Worm (Caenorhabditis elegans): ENCODE measurements around the gene srv-22.
A peak's percentile ranks its signal among the peaks of the same experiment; 100 is the strongest.

srv-22 gene

DNA sequence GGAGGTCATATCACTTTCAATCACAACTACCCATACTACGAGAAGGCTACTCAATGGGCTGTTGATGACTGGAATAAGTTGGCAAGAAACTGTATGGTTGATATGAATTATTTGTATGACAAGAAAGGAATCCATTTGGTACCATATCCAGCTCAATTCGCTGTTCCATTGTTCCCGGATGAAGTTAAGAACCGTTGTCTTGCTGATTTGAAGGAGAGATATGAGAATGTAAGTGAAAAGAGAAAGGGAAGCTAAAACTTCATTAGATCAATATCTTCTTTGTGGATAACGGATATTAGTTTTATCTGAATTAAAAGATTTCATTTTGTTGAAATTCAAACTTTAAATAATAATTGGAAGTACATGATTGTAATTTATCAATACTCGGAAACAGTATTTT is 6.9 kb upstream of the srv-22 start:
- TF ChIP-seq tra-1 (GFP tag; IDR thresholded peaks at IDR 0.05) (no peak), daf-16 (GFP tag; optimal IDR thresholded peaks at IDR 0.05) (no peak), daf-16 (tag; optimal IDR thresholded peaks at IDR 0.05) (no peak), F37D6.2 (tag; optimal IDR thresholded peaks at IDR 0.05) (no peak), F49E8.2 (tag; optimal IDR thresholded peaks at IDR 0.05; ENCODE audit: borderline replicate concordance) (no peak), fkh-10 (GFP tag; optimal IDR thresholded peaks at IDR 0.05) (no peak), rbr-2 (tag; optimal IDR thresholded peaks at IDR 0.05) (no peak), dve-1 (tag; optimal IDR thresholded peaks at IDR 0.05; ENCODE audit: insufficient read depth) (no peak), nhr-111 (GFP tag; optimal IDR thresholded peaks at IDR 0.05) (no peak), tag-97 (GFP tag; IDR thresholded peaks at IDR 0.05) (no peak), dmd-6 (GFP tag; IDR thresholded peaks at IDR 0.05) (no peak), lin-29 (GFP tag; IDR thresholded peaks at IDR 0.05) (no peak), snpc-4 (tag; optimal IDR thresholded peaks at IDR 0.05) (no peak)

DNA sequence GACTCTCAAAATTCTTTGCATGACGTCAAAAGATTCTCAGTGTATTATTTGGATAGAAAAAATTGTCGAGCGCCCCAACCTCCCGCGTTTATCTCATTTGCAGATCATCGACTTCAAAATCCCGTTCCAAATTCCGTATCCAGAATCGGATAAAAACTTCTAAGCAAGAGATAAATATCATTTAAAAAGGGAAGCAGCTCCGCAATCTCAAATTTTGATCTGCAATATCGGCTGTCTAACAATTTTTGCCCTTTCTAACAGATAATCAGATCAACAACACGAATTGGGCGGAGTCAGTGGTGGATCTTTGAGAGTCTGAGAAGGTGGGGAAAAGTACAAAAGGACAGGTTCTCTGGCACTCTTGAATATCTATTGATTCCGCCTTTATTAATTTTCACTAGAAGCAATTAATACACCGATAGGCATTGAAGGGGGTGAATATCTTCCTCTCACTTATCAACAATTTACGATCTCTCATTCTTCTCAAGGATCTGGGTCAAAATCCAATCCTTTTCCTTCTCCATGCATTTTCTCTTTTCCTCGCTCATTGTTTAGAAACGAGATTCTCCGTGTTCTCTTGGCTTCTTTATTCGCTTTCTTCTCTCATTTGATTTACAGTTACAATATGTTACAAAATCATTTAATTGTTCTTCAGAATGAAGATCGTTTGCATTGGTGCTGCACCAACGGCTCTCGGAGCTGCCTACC is 5.6 kb upstream of the srv-22 start, which contains the start of gene glf-1:
TSS of gene glf-1 (plus strand) at position 656 of the 708 bp plus-strand sequence.
- TF ChIP-seq unc-62 (GFP tag; optimal IDR thresholded peaks at IDR 0.05 in 1 of 2) (peak in 1 of 2 experiments; percentile 29), unc-62 (tag; optimal IDR thresholded peaks at IDR 0.05) (no peak), nhr-102 (tag; optimal IDR thresholded peaks at IDR 0.05) (no peak)

DNA sequence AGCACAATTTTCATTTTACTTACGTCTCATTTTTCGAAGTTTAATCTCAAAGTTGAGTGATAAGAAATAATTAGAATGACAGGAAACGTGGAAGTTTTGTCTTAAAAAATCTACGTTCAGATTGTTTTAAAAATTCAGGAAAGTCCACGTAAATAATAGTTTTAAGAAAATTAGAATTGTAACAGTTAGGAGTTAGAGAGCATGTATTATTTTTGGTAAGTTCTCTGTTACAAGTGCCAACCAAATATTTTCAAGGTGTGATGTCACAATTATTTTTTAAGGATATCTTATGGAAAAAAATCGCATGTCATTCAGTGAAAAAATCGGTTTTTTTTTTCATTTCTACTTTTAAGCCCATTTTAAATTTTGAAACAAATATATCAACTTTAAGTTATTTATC is 4.7 kb upstream of the srv-22 start, which contains the start of gene H04M03.11:
TSS of gene H04M03.11 (minus strand) at position 101 of the 400 bp plus-strand sequence.
- TF ChIP-seq D1046.2 (GFP tag; IDR thresholded peaks at IDR 0.05) (no peak), nhr-41 (GFP tag; IDR thresholded peaks at IDR 0.05) (no peak), ceh-20 (GFP tag; IDR thresholded peaks at IDR 0.05) (no peak), snpc-4 (tag; optimal IDR thresholded peaks at IDR 0.05) (no peak), dmd-8 (GFP tag; IDR thresholded peaks at IDR 0.05) (no peak)

DNA sequence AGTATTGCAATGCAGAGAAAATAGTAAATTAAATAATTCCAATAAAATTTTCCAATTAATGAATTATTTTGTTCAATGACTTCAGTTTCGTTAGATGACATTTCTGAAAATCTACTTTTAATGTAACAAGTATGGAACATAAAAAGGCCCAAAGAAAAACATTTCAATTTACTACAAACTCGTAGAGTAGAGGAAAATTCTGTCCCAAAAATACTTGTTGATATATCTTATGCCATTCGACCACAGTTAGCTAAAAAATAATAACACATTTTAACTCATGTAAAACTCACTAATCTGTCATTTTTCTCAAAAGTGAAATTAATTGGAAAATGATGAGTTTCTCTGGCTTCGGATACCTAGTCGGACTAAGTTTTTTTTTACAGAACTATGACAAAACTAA is 2.5 kb downstream of the srv-22 start, which contains the start of gene srv-21:
TSS of gene srv-21 (minus strand) at position 101 of the 400 bp plus-strand sequence.
- TF ChIP-seq pqm-1 (tag; optimal IDR thresholded peaks at IDR 0.05) (no peak), lim-7 (GFP tag; IDR thresholded peaks at IDR 0.05) (no peak), mes-2 (tag; optimal IDR thresholded peaks at IDR 0.05; ENCODE audit: poor library complexity, severe bottlenecking) (no peak), ztf-7 (tag; optimal IDR thresholded peaks at IDR 0.05) (no peak), ZK337.2 (GFP tag; IDR thresholded peaks at IDR 0.05) (no peak), hmg-1.1 (GFP tag; IDR thresholded peaks at IDR 0.05) (no peak), hif-1 (tag; optimal IDR thresholded peaks at IDR 0.05) (no peak), nhr-237 (tag; optimal IDR thresholded peaks at IDR 0.05) (no peak), aly-2 (tag; optimal IDR thresholded peaks at IDR 0.05) (no peak), daf-12 (tag; optimal IDR thresholded peaks at IDR 0.05) (no peak), nhr-28 (tag; optimal IDR thresholded peaks at IDR 0.05) (no peak), nhr-41 (GFP tag; IDR thresholded peaks at IDR 0.05) (no peak), T20F7.1 (GFP tag; optimal IDR thresholded peaks at IDR 0.05) (no peak), ama-1 (optimal IDR thresholded peaks at IDR 0.05) (no peak), daf-16 (GFP tag; optimal IDR thresholded peaks at IDR 0.05) (no peak), daf-16 (tag; optimal IDR thresholded peaks at IDR 0.05) (no peak), madf-5 (GFP tag; IDR thresholded peaks at IDR 0.05) (no peak)

- TF ChIP-seq daf-16 (GFP tag; optimal IDR thresholded peaks at IDR 0.05), result no peak
- TF ChIP-seq daf-16 (tag; optimal IDR thresholded peaks at IDR 0.05), result no peak
- TF ChIP-seq R02D3.7 (tag; optimal IDR thresholded peaks at IDR 0.05), result no peak
- TF ChIP-seq D1046.2 (GFP tag; IDR thresholded peaks at IDR 0.05), result no peak
- no peak for TF ChIP-seq ztf-11 (tag; optimal IDR thresholded peaks at IDR 0.05)
- no peak for TF ChIP-seq ceh-20 (GFP tag; IDR thresholded peaks at IDR 0.05)
- TF ChIP-seq gei-8 (GFP tag; optimal IDR thresholded peaks at IDR 0.05), result no peak
- TF ChIP-seq unc-39 (tag; optimal IDR thresholded peaks at IDR 0.05), result no peak
- TF ChIP-seq nhr-237 (tag; optimal IDR thresholded peaks at IDR 0.05), result no peak
- no peak for TF ChIP-seq dve-1 (tag; optimal IDR thresholded peaks at IDR 0.05; ENCODE audit: insufficient read depth)
- no peak for TF ChIP-seq cey-2 (tag; optimal IDR thresholded peaks at IDR 0.05; ENCODE audit: borderline replicate concordance, insufficient read depth)
- no peak for TF ChIP-seq zag-1 (tag; optimal IDR thresholded peaks at IDR 0.05)
- TF ChIP-seq mep-1 (tag; optimal IDR thresholded peaks at IDR 0.05), result no peak
- TF ChIP-seq tag-97 (GFP tag; IDR thresholded peaks at IDR 0.05), result no peak
- TF ChIP-seq attf-4 (tag; optimal IDR thresholded peaks at IDR 0.05), result no peak
- TF ChIP-seq mes-2 (tag; optimal IDR thresholded peaks at IDR 0.05; ENCODE audit: poor library complexity, severe bottlenecking), result no peak
- no peak for TF ChIP-seq zip-11 (GFP tag; IDR thresholded peaks at IDR 0.05)
- no peak for TF ChIP-seq ZK546.5 (tag; optimal IDR thresholded peaks at IDR 0.05)
Observed at ce11 chrIV:5873825-5874224, 5.9 kb downstream of the srv-22 start, which contains the start of gene srv-19. srv-19 (minus strand) TSS chrIV:5873925.

Measured in whole organism, L4 larva.